Fruit fly (Drosophila melanogaster): ENCODE data around the gene CG10663.

CG10663 gene

dm6 chr3L:12506963-12507552 lies 22.2 kb upstream of the CG10663 start:
- TF ChIP-seq CG17801 (GFP tag; optimal IDR thresholded peaks at IDR 0.05; ENCODE audit: partially characterized antibody): no peak

DNA sequence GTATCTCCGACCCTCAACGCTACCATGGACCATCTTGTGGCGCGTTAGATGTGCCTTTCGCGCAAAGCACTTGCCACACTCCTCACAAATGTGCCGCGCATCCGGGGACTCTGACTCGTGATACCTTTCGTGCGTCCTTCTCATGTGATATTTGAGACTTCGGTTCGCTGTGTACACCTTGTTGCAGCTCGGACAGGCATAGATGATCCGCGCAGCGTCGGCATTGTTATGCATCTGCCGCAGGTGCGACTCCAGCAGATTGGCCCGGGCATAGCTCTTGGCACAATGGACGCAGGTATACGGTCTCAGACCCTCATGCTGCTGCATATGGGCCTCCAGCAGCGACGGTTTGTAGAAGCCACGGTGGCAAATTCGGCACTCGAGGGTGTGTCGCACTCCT lies 21.2 kb upstream of the CG10663 start:
- no peak for TF ChIP-seq CG17801 (GFP tag; optimal IDR thresholded peaks at IDR 0.05; ENCODE audit: partially characterized antibody)

DNA sequence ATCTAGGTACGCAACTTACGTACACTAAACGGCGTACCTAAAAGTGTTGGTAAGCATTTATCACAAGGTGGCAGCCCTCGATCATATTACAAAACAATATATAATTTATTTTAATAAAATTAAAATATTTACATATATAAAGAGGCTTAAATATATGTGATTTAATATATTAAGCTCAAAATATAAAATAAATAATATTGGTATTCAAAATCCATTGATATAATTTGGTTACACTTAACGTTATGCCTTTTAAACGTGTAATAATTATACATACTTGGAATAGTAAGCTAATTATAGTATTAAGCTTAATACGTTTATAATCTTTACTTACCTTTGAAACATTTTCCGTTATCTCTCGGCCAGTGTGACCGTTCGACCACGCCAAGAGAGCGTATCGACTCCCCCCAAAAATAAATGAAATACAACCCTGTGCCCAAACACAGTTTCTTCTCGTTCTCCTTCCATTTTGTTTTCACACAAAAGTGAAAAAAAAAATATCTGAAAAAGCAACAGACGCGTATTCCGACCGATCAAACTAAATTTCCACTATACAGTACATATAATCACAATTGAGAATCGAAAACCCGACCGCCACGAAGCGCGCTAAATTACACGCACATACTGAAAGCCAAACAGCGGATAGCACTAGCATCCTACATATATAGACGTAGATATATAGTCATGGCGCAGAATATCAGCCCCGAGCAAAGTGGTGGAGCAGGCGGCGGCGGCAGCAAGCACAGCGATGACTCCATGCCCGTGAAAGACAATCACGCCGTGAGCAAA lies 19.2 kb upstream of the CG10663 start, which contains the start of the genes CG10646 and vih:
Gene CG10646 (minus strand): TSS at position 30 of the 786 bp plus-strand sequence.
Gene vih (plus strand): TSS at position 428 of the 786 bp plus-strand sequence.
- peak; percentile 35 for TF ChIP-seq CG17801 (GFP tag; optimal IDR thresholded peaks at IDR 0.05; ENCODE audit: partially characterized antibody)

DNA sequence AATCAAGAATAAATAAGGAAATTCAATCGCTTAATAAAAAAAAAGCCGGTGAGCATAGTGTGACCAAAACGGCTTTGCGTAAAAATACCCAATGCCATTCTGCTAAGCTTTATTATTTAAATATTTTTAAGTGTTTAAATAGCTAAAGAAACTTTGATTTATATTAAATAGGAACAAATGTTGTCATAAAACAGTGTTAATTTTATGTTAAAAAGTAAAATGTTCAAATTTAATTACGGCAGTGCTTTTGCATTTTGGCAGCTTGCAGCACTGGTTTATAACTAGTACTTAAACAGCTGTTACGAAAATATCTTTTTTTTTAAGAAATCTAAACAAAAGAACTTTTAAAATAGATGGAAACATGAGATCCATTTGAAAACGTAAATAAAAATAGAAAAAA lies 16.4 kb upstream of the CG10663 start, which contains the start of the genes CG10638 and CG10681:
Gene CG10638 (minus strand): TSS at position 63 of the 400 bp plus-strand sequence.
Gene CG10681 (plus strand): TSS at position 265 of the 400 bp plus-strand sequence.
- peak; percentile 80 for TF ChIP-seq CG17801 (GFP tag; optimal IDR thresholded peaks at IDR 0.05; ENCODE audit: partially characterized antibody)

- no peak for TF ChIP-seq CG17801 (GFP tag; optimal IDR thresholded peaks at IDR 0.05; ENCODE audit: partially characterized antibody)
Measured at dm6 chr3L:12496428-12497344, 11.9 kb upstream of the CG10663 start, which contains the start of gene CG10657. Gene CG10657 (minus strand): TSS chr3L:12497216.

- no peak for TF ChIP-seq CG17801 (GFP tag; optimal IDR thresholded peaks at IDR 0.05; ENCODE audit: partially characterized antibody)
Measured at dm6 chr3L:12495312-12495725, 10.5 kb upstream of the CG10663 start.

DNA sequence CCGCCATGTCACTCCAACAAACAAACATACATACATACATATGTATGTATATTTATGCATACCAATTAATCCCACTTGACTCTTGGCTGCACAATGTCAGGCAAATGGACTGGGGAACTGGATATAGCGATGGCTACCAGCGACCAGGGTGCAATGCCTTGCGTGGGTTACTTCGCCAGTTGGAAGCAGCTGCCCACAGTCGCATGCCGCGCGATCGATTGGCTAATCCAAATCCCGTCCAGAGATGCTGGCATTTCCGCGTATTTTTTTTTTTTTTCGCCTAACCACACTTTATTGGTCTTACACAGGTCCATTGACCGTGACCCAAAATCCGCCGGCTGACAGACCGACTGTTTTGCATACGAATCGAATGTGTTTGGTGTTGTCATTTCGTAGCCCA lies 9.4 kb upstream of the CG10663 start:
- TF ChIP-seq CG17801 (GFP tag; optimal IDR thresholded peaks at IDR 0.05; ENCODE audit: partially characterized antibody): no peak

- TF ChIP-seq CG17801 (GFP tag; optimal IDR thresholded peaks at IDR 0.05; ENCODE audit: partially characterized antibody): peak; percentile 86
Measured at dm6 chr3L:12490418-12491035, 5.7 kb upstream of the CG10663 start, which contains the start of gene CG10660. Gene CG10660 (minus strand): TSS chr3L:12490676.

DNA sequence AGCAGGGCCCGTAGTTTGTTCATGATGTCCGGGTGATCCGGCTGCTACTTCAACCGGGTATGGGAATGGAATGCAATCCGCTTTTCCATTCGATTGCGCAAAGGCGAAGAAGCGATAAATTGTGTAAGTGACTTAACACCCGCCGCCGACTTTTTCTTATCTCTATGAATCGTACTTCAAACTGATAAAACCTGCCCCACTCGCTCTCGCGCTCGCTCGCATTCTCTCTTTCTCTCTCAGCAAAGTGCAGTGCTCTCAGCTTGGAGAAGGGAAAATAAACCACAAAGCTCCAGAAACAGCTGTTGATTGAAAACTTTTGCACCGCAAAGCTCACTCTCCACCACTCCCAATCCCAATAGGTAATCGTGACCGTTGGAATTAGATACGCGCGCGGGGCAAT lies 5.1 kb upstream of the CG10663 start:
- TF ChIP-seq CG17801 (GFP tag; optimal IDR thresholded peaks at IDR 0.05; ENCODE audit: partially characterized antibody): no peak

DNA sequence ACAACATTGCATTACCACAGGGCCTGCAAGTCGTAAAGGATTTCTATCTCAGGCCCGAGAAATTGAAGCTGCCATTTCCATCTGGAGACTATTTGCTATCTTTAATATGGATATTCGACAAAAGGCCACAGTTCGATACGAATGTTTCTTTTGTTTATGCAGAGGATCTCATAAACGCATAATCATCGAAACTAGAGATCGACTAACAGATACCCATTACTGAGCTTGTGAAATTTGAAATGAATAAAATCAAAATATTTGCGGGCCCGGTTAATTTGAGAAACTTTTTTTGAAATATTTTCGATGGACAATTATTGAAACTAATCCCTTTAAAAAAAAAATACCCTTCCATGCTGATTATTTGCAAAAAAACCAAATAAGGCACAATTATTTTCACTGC lies 1.3 kb upstream of the CG10663 start:
- no peak for TF ChIP-seq CG17801 (GFP tag; optimal IDR thresholded peaks at IDR 0.05; ENCODE audit: partially characterized antibody)

DNA sequence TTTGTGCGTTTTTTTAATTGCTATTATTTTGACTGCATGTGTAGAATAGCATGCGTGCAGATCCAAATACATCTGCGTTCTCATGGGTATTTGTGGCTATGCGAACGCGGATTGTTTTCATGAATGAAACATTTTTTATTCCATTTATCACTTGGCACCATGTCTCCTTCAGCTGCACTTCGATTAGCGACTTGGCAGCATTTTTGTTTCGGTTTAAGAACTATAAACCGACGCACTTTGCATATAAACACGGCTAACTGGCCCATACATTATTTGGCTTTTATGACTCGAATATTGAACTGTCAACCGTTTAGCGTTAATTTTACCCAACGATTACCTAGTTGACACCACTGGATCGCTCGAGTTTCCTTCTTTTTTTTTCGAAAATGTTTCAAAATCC lies 371 bp downstream of the CG10663 start:
- TF ChIP-seq CG17801 (GFP tag; optimal IDR thresholded peaks at IDR 0.05; ENCODE audit: partially characterized antibody): no peak

DNA sequence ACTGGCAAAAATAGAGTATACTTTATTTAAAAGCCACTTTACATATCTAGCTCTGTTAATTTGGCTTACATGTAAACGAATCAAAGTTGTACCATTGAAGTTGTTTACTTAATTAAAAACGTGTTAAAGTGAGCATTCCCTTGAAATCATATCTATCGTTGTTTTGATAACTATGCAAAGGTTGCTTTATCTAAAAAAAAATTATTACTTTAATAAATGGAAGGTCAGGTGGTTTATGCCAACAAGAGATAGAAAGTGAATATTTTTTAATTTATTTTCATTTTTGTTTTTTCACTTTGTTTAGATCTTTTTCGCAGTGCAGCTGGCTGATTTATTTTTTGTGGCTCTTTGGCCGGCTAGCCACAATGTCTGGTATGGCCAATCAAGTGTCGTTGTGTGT lies 1.9 kb downstream of the CG10663 start:
- peak; percentile 17 for TF ChIP-seq CG17801 (GFP tag; optimal IDR thresholded peaks at IDR 0.05; ENCODE audit: partially characterized antibody)

dm6 chr3L:12482246-12482645 lies 2.6 kb downstream of the CG10663 start, which contains the start of gene CG33725:
Gene CG33725 (plus strand): TSS chr3L:12482609.
- no peak for TF ChIP-seq CG17801 (GFP tag; optimal IDR thresholded peaks at IDR 0.05; ENCODE audit: partially characterized antibody)

- TF ChIP-seq CG17801 (GFP tag; optimal IDR thresholded peaks at IDR 0.05; ENCODE audit: partially characterized antibody): no peak
Measured at dm6 chr3L:12478229-12478628, 6.6 kb downstream of the CG10663 start.
